Fruit fly (Drosophila melanogaster) whole organism, prepupa: ENCODE measurements around the gene CCHa2.

Source experiments
- Blimp-1 ChIP-seq: fragments of 200-800 bp; sonication (Bioruptor generic); optimal IDR thresholded peaks from 3 replicates; lab custom pipeline; 2017; ENCODE audit warnings: missing biosample characterization, missing genetic modification characterization, mild to moderate bottlenecking, moderate library complexity, missing genetic modification reagents
- CG11762 ChIP-seq: fragments of 200-800 bp; sonication (Bioruptor generic); optimal IDR thresholded peaks from 3 replicates; lab custom pipeline; 2016; ENCODE audit warnings: missing biosample characterization, missing genetic modification characterization; ENCODE audit not compliant: insufficient read depth
- CG11902 ChIP-seq: fragments of 200-800 bp; sonication (Bioruptor generic); optimal IDR thresholded peaks from 3 replicates; lab custom pipeline; 2016; ENCODE audit warnings: missing biosample characterization, missing genetic modification characterization
- CG16779 ChIP-seq: fragments of 200-800 bp; sonication (Bioruptor generic); optimal IDR thresholded peaks from 3 replicates; lab custom pipeline; 2017; ENCODE audit warnings: missing biosample characterization, mild to moderate bottlenecking, missing genetic modification characterization
- CG32006 ChIP-seq: fragments of 200-800 bp; sonication (Bioruptor generic); optimal IDR thresholded peaks from 3 replicates; lab custom pipeline; 2017; ENCODE audit warnings: missing biosample characterization, mild to moderate bottlenecking, missing genetic modification characterization
- CG4318 ChIP-seq: fragments of 200-800 bp; sonication (Bioruptor generic); optimal IDR thresholded peaks from 3 replicates; lab custom pipeline; 2017; ENCODE audit warnings: missing biosample characterization, mild to moderate bottlenecking, missing genetic modification characterization
- CG6163 ChIP-seq: fragments of 200-800 bp; sonication (Bioruptor generic); IDR thresholded peaks from 3 replicates; pipeline ENCODE4 v1.3.6; 2022; ENCODE audit warnings: missing biosample characterization, missing genetic modification characterization
- CG6792 ChIP-seq: fragments of 200-800 bp; sonication (Bioruptor generic); optimal IDR thresholded peaks from 3 replicates; lab custom pipeline; 2016; ENCODE audit warnings: missing biosample characterization, missing genetic modification characterization
- CG7368 ChIP-seq: fragments of 200-800 bp; sonication (Bioruptor generic); optimal IDR thresholded peaks from 3 replicates; lab custom pipeline; 2016; ENCODE audit warnings: missing biosample characterization, missing genetic modification characterization
- CG8119 ChIP-seq: fragments of 200-800 bp; sonication (Bioruptor generic); IDR thresholded peaks from 3 replicates; pipeline ENCODE4 v1.3.6; 2022; ENCODE audit warnings: missing biosample characterization, missing genetic modification characterization
- CG8319 ChIP-seq: fragments of 200-800 bp; sonication (Bioruptor generic); optimal IDR thresholded peaks from 3 replicates; lab custom pipeline; 2016; ENCODE audit warnings: missing biosample characterization, missing genetic modification characterization
- Ets96B ChIP-seq: fragments of 200-800 bp; optimal IDR thresholded peaks from 2 replicates; lab custom pipeline; 2019; ENCODE audit warnings: missing biosample characterization, mild to moderate bottlenecking, missing genetic modification characterization, moderate library complexity
- Gug ChIP-seq: fragments of 200-800 bp; sonication (Bioruptor generic); IDR thresholded peaks from 2 replicates; pipeline ENCODE4 v1.3.6; 2022; ENCODE audit warnings: missing biosample characterization, missing genetic modification characterization
- Hr38 ChIP-seq: sonication (Bioruptor generic); optimal IDR thresholded peaks from 2 replicates; lab custom pipeline; 2016; ENCODE audit warnings: missing biosample characterization, missing genetic modification characterization
- Hr4 ChIP-seq: fragments of 200-800 bp; sonication (Bioruptor generic); optimal IDR thresholded peaks from 3 replicates; lab custom pipeline; 2016; ENCODE audit warnings: missing biosample characterization, missing genetic modification characterization
- Lpt ChIP-seq: fragments of 200-800 bp; sonication (Bioruptor generic); optimal IDR thresholded peaks from 3 replicates; lab custom pipeline; 2016; ENCODE audit warnings: missing biosample characterization, missing genetic modification characterization
- Met ChIP-seq: fragments of 200-800 bp; sonication (Bioruptor generic); optimal IDR thresholded peaks from 3 replicates; lab custom pipeline; 2016; ENCODE audit warnings: missing biosample characterization, missing genetic modification characterization
- Smox ChIP-seq: fragments of 200-800 bp; sonication (Bioruptor generic); optimal IDR thresholded peaks from 3 replicates; lab custom pipeline; 2016; ENCODE audit warnings: missing biosample characterization, missing genetic modification characterization
- Sox14 ChIP-seq: fragments of 200-800 bp; sonication (Bioruptor generic); optimal IDR thresholded peaks from 3 replicates; lab custom pipeline; 2016; ENCODE audit warnings: missing biosample characterization, missing genetic modification characterization
- Sox15 ChIP-seq: fragments of 200-800 bp; sonication (Bioruptor generic); optimal IDR thresholded peaks from 3 replicates; lab custom pipeline; 2016; ENCODE audit warnings: missing biosample characterization, missing genetic modification characterization
- cyc ChIP-seq: fragments of 200-800 bp; sonication (Bioruptor generic); optimal IDR thresholded peaks from 3 replicates; lab custom pipeline; 2016; ENCODE audit warnings: missing biosample characterization, missing genetic modification characterization
- dsx ChIP-seq: fragments of 200-800 bp; optimal IDR thresholded peaks from 3 replicates; lab custom pipeline; 2019; ENCODE audit warnings: missing biosample characterization, mild to moderate bottlenecking, missing genetic modification characterization, moderate library complexity; ENCODE audit not compliant: poor library complexity, severe bottlenecking
- esn ChIP-seq: fragments of 200-800 bp; sonication (Bioruptor generic); optimal IDR thresholded peaks from 2 replicates; lab custom pipeline; 2016; ENCODE audit warnings: missing biosample characterization, mild to moderate bottlenecking, missing genetic modification characterization, moderate library complexity
- fd85E ChIP-seq: fragments of 200-800 bp; sonication (Bioruptor generic); optimal IDR thresholded peaks from 3 replicates; lab custom pipeline; 2016; ENCODE audit warnings: missing biosample characterization, missing genetic modification characterization
- lz ChIP-seq: fragments of 200-800 bp; sonication (Bioruptor generic); optimal IDR thresholded peaks from 3 replicates; lab custom pipeline; 2016; ENCODE audit warnings: missing biosample characterization, missing genetic modification characterization
- salr ChIP-seq, 2 experiments: fragments of 200-800 bp; sonication (Bioruptor generic); optimal IDR thresholded peaks; 3 replicates each; lab custom pipeline; 2016 to 2018; ENCODE audit warnings: missing biosample characterization in 2 of 2, missing genetic modification characterization in 2 of 2, mild to moderate bottlenecking in 1 of 2
- topi ChIP-seq: fragments of 200-800 bp; sonication (Bioruptor generic); optimal IDR thresholded peaks from 3 replicates; lab custom pipeline; 2016; ENCODE audit warnings: missing biosample characterization, missing genetic modification characterization
- vri ChIP-seq: fragments of 200-800 bp; sonication (Bioruptor generic); optimal IDR thresholded peaks from 3 replicates; lab custom pipeline; 2016; ENCODE audit warnings: missing biosample characterization, mild to moderate bottlenecking, missing genetic modification characterization

The CCHa2 gene

DNA sequence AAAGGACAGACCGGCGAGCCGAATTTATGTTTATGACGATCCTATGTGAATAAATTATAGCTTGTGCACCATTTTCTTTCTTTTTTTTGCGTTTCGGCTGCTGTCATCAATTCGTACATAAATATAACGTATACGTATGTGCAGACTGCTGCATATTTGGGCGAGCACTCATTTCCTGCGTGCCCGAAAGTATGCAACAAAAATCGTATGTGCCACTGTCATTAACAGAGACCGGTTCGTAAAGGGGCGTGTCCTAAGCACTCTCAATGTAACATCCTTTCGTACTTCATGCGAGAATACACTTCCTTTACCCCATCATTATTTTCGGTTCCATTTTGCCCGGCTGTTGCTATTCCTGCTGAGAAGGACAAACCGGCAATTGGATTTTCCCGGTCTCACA lies 34.9 kb downstream of the CCHa2 start (continued):
- TF ChIP-seq Lpt (GFP tag; lab: Kevin White, UChicago), result no peak
- TF ChIP-seq Met, result peak; percentile 23
- TF ChIP-seq Ets96B (tag; lab: Kevin White, UChicago), result no peak
- TF ChIP-seq CG8319 (GFP tag; lab: Kevin White, UChicago), result no peak
- TF ChIP-seq topi (GFP tag; lab: Kevin White, UChicago), result no peak
- no peak for TF ChIP-seq Hr38 (GFP tag; lab: Kevin White, UChicago)
- TF ChIP-seq esn (GFP tag; lab: Kevin White, UChicago), result no peak
- no peak for TF ChIP-seq CG16779 (tag; lab: Kevin White, UChicago)
- TF ChIP-seq CG6163 (GFP tag; lab: Robert Waterston, UW), result 0 out of 3 replicates have a peak, but pooled peaks have one; percentile 37
- no peak for TF ChIP-seq Gug (GFP tag; lab: Robert Waterston, UW)
- no peak for TF ChIP-seq CG11902 (GFP tag; lab: Kevin White, UChicago)
- no peak for TF ChIP-seq cyc
- no peak for TF ChIP-seq CG11762 (GFP tag; lab: Kevin White, UChicago)
- TF ChIP-seq Sox15 (GFP tag; lab: Kevin White, UChicago), result no peak
- TF ChIP-seq vri (GFP tag; lab: Kevin White, UChicago), result no peak
- no peak for TF ChIP-seq CG6792 (GFP tag; lab: Kevin White, UChicago)
- TF ChIP-seq salr (GFP tag; optimal IDR thresholded peaks at IDR 0.05; lab: Kevin White, UChicago), result no peak

DNA sequence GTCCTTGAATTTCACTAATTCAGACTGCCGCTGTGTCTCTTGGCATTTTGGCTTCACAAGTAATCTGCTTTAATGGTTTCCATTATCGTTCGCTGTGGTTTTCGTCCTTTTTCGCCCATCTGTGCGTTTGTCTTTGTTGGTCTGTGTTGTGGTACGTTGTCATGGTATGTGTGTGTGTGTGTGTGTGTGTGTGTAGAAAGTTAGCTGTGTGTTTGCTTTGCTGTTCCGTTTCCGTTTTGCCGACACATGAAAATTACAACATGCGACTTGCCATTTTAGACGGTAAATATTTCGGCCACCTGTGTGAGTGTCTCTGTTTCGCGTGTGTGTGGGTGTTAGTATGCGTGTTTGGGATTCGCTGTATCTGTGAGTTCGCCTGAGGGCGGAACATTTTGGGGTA lies 38.0 kb downstream of the CCHa2 start:
- TF ChIP-seq topi (GFP tag; lab: Kevin White, UChicago) (no peak), vri (GFP tag; lab: Kevin White, UChicago) (no peak), Sox14 (GFP tag; lab: Kevin White, UChicago) (no peak), Hr4 (GFP tag; lab: Kevin White, UChicago) (no peak), CG7368 (GFP tag; lab: Kevin White, UChicago) (no peak), fd85E (no peak), Smox (no peak), CG4318 (GFP tag; lab: Kevin White, UChicago) (no peak), Lpt (GFP tag; lab: Kevin White, UChicago) (no peak), CG8119 (GFP tag; lab: Robert Waterston, UW) (no peak), Blimp-1 (GFP tag; lab: Kevin White, UChicago) (no peak)

DNA sequence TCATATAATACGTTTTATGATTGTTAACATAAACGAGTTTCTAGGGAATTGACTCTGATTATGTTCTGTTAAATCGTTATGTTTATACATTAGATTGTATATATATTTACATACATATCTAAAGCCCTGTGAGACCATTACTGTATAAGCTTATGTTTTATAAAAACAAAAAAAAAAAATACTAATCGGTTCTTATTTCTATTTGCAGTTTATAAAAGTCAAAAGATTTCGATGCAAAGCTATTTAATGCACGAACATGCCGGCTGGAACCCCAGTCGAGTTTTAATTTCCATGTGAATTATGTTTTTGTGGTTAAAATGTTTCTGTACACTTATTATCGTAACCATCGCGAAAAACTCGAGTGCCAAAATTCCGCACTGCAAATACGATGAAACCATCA lies 41.6 kb downstream of the CCHa2 start, which contains the start of gene mthl12:
TSS of gene mthl12 (plus strand) at position 301 of the 400 bp plus-strand sequence.
- TF ChIP-seq CG7368 (GFP tag; lab: Kevin White, UChicago) (no peak), dsx (GFP tag; lab: Kevin White, UChicago) (no peak), CG32006 (GFP tag; lab: Kevin White, UChicago) (no peak), lz (GFP tag; lab: Kevin White, UChicago) (no peak), CG11902 (GFP tag; lab: Kevin White, UChicago) (no peak), Sox14 (GFP tag; lab: Kevin White, UChicago) (no peak), esn (GFP tag; lab: Kevin White, UChicago) (no peak), Hr38 (GFP tag; lab: Kevin White, UChicago) (no peak)
